Worm (Caenorhabditis elegans): ENCODE measurements around the gene ZK622.4.

- TF ChIP-seq nhr-12 (tag; optimal IDR thresholded peaks at IDR 0.05) (no peak), alr-1 (tag; optimal IDR thresholded peaks at IDR 0.05; ENCODE audit: borderline replicate concordance) (no peak), rnt-1 (tag; optimal IDR thresholded peaks at IDR 0.05) (no peak), fos-1 (tag; optimal IDR thresholded peaks at IDR 0.05) (no peak), ztf-4 (tag; optimal IDR thresholded peaks at IDR 0.05) (no peak)
These were observed 30.3 kb downstream of the ZK622.4 start, which contains the start of gene vhp-1 for ce11 chrII:5322732-5323326.

Measured in whole organism, L1 larva.